Worm (Caenorhabditis elegans) whole organism, L4 larva: ENCODE results near the gene lsy-12.

Source experiments
- F10B5.3 ChIP-seq: sonication (generic microtip); optimal IDR thresholded peaks from 2 replicates; lab custom pipeline; 2016; ENCODE audit warnings: mild to moderate bottlenecking, missing genetic modification characterization, missing compliant biosample characterization
- F44E2.7 ChIP-seq: fragments of 200-800 bp; sonication (Bioruptor generic); IDR thresholded peaks from 2 replicates; pipeline ENCODE4 v2.1.2; 2022; ENCODE audit warnings: missing genetic modification characterization, missing compliant biosample characterization
- F49E8.2 ChIP-seq: sonication (generic microtip); optimal IDR thresholded peaks from 2 replicates; lab custom pipeline; 2016; ENCODE audit warnings: missing compliant biosample characterization, mild to moderate bottlenecking, missing genetic modification characterization, borderline replicate concordance
- T26A8.4 ChIP-seq: fragments of 200-800 bp; sonication (Bioruptor generic); IDR thresholded peaks from 2 replicates; pipeline ENCODE4 v1.3.6; 2022; ENCODE audit warnings: missing genetic modification characterization, missing compliant biosample characterization
- Y48G9A.11 ChIP-seq: fragments of 200-800 bp; sonication (Bioruptor generic); IDR thresholded peaks from 2 replicates; pipeline ENCODE4 v1.3.6; 2022; ENCODE audit warnings: missing genetic modification reagents, missing genetic modification characterization, missing compliant biosample characterization
- Y75B8A.6 ChIP-seq: fragments of 200-800 bp; sonication (Bioruptor generic); IDR thresholded peaks from 2 replicates; pipeline ENCODE4 v1.3.6; 2022; ENCODE audit warnings: missing genetic modification reagents, missing genetic modification characterization, missing compliant biosample characterization
- ZK546.5 ChIP-seq, 2 experiments: sonication (generic microtip); optimal IDR thresholded peaks; 2 replicates each; lab custom pipeline; 2017; ENCODE audit warnings: missing biosample characterization in 2 of 2, missing genetic modification characterization in 2 of 2
- aha-1 ChIP-seq: fragments of 150-350 bp; peaks from one replicate; lab custom pipeline; 2014; ENCODE audit warnings: missing biosample characterization, missing genetic modification characterization
- ama-1 ChIP-seq: fragments of 150-350 bp; optimal IDR thresholded peaks from 2 replicates; lab custom pipeline; 2014; ENCODE audit warnings: inconsistent platforms, mixed read lengths
- ceh-20 ChIP-seq: fragments of 200-800 bp; sonication (Bioruptor generic); IDR thresholded peaks from 2 replicates; pipeline ENCODE4 v1.3.6; 2022; ENCODE audit warnings: missing genetic modification reagents, missing genetic modification characterization, missing compliant biosample characterization
- ces-1 ChIP-seq: fragments of 150-350 bp; sonication (generic microtip); optimal IDR thresholded peaks from 4 replicates; lab custom pipeline; 2014; ENCODE audit warnings: missing biosample characterization, missing genetic modification reagents, missing genetic modification characterization
- dmd-6 ChIP-seq: fragments of 200-800 bp; sonication (Bioruptor generic); IDR thresholded peaks from 2 replicates; pipeline ENCODE4 v1.3.6; 2022; ENCODE audit warnings: missing genetic modification reagents, missing genetic modification characterization, missing compliant biosample characterization
- dmd-8 ChIP-seq: fragments of 200-800 bp; sonication (Bioruptor generic); IDR thresholded peaks from 2 replicates; pipeline ENCODE4 v1.3.6; 2022; ENCODE audit warnings: missing genetic modification characterization, missing compliant biosample characterization
- dmd-9 ChIP-seq: fragments of 200-800 bp; sonication (Bioruptor generic); IDR thresholded peaks from 2 replicates; pipeline ENCODE4 v1.3.6; 2022; ENCODE audit warnings: missing genetic modification reagents, missing genetic modification characterization, missing compliant biosample characterization
- egl-27 ChIP-seq: sonication (generic microtip); optimal IDR thresholded peaks from 3 replicates; lab custom pipeline; 2017; ENCODE audit warnings: missing biosample characterization, missing genetic modification reagents, missing genetic modification characterization
- gei-8 ChIP-seq: fragments of 200-800 bp; sonication (Bioruptor generic); optimal IDR thresholded peaks from 2 replicates; lab custom pipeline; 2018; ENCODE audit warnings: mild to moderate bottlenecking, missing genetic modification characterization, missing compliant biosample characterization
- hmg-1.1 ChIP-seq: fragments of 200-800 bp; sonication (Bioruptor generic); IDR thresholded peaks from 2 replicates; pipeline ENCODE4 v1.3.6; 2022; ENCODE audit warnings: missing genetic modification reagents, missing genetic modification characterization, missing compliant biosample characterization
- jun-1 ChIP-seq: fragments of 150-350 bp; optimal IDR thresholded peaks from 2 replicates; lab custom pipeline; 2014; ENCODE audit warnings: missing biosample characterization, missing genetic modification reagents, missing genetic modification characterization
- lin-1 ChIP-seq: fragments of 200-800 bp; sonication (Bioruptor generic); IDR thresholded peaks from 2 replicates; pipeline ENCODE4 v1.3.6; 2022; ENCODE audit warnings: missing genetic modification reagents, missing genetic modification characterization, missing compliant biosample characterization
- lin-15B ChIP-seq: fragments of 150-350 bp; sonication (generic microtip); optimal IDR thresholded peaks from 3 replicates; lab custom pipeline; 2014; ENCODE audit warnings: missing biosample characterization, missing genetic modification characterization
- mxl-3 ChIP-seq: fragments of 200-800 bp; sonication (Bioruptor generic); optimal IDR thresholded peaks from 2 replicates; lab custom pipeline; 2018; ENCODE audit warnings: mild to moderate bottlenecking, missing genetic modification characterization, missing compliant biosample characterization
- nhr-11 ChIP-seq: fragments of 150-350 bp; optimal IDR thresholded peaks from 2 replicates; lab custom pipeline; 2014; ENCODE audit warnings: missing biosample characterization, missing genetic modification characterization
- nhr-111 ChIP-seq: fragments of 200-800 bp; sonication (Bioruptor generic); optimal IDR thresholded peaks from 2 replicates; lab custom pipeline; 2018; ENCODE audit warnings: mild to moderate bottlenecking, missing genetic modification characterization, missing compliant biosample characterization
- nhr-48 ChIP-seq: sonication (generic microtip); optimal IDR thresholded peaks from 2 replicates; lab custom pipeline; 2016; ENCODE audit warnings: mild to moderate bottlenecking, missing genetic modification characterization, missing compliant biosample characterization
- nhr-6 ChIP-seq: fragments of 150-350 bp; optimal IDR thresholded peaks from 2 replicates; lab custom pipeline; 2014; ENCODE audit warnings: missing biosample characterization, missing genetic modification characterization
- nhr-77 ChIP-seq: fragments of 150-350 bp; optimal IDR thresholded peaks from 2 replicates; lab custom pipeline; 2014; ENCODE audit warnings: missing biosample characterization, missing genetic modification characterization
- pqm-1 ChIP-seq: sonication (generic microtip); optimal IDR thresholded peaks from 2 replicates; lab custom pipeline; 2017; ENCODE audit warnings: missing biosample characterization, missing genetic modification characterization
- rbr-2 ChIP-seq: sonication (generic microtip); optimal IDR thresholded peaks from 2 replicates; lab custom pipeline; 2016; ENCODE audit warnings: missing genotype, missing genetic modification characterization, missing compliant biosample characterization
- saeg-2 ChIP-seq: fragments of 200-800 bp; sonication (Bioruptor generic); IDR thresholded peaks from 2 replicates; pipeline ENCODE4 v1.3.6; 2022; ENCODE audit warnings: missing genetic modification reagents, missing genetic modification characterization, missing compliant biosample characterization
- snpc-1.2 ChIP-seq: fragments of 200-800 bp; sonication (Bioruptor generic); IDR thresholded peaks from 2 replicates; pipeline ENCODE4 v1.3.6; 2022; ENCODE audit warnings: missing genetic modification reagents, missing genetic modification characterization, missing compliant biosample characterization
- tra-1 ChIP-seq: fragments of 200-800 bp; sonication (Bioruptor generic); IDR thresholded peaks from 2 replicates; pipeline ENCODE4 v1.3.6; 2022; ENCODE audit warnings: missing genetic modification reagents, missing genetic modification characterization, missing compliant biosample characterization
- unc-39 ChIP-seq: sonication (generic microtip); optimal IDR thresholded peaks from 2 replicates; lab custom pipeline; 2017; ENCODE audit warnings: missing biosample characterization, missing genetic modification characterization
- unc-62 ChIP-seq, 3 experiments: fragments of 150-350 bp in 1 of 3; sonication (generic microtip); optimal IDR thresholded peaks in 2 of 3; peaks in 1 of 3; 1 replicate in 1 of 3; 2 replicates in 2 of 3; lab custom pipeline; 2014 to 2017; ENCODE audit warnings: missing biosample characterization in 3 of 3, missing genetic modification characterization in 3 of 3, missing genetic modification reagents in 3 of 3, missing genotype in 1 of 3
- zag-1 ChIP-seq: fragments of 150-350 bp; optimal IDR thresholded peaks from 2 replicates; lab custom pipeline; 2014; ENCODE audit warnings: missing biosample characterization, missing genetic modification characterization
- zfp-2 ChIP-seq: sonication (generic microtip); optimal IDR thresholded peaks from 2 replicates; lab custom pipeline; 2016; ENCODE audit warnings: mild to moderate bottlenecking, missing genetic modification characterization, missing compliant biosample characterization
- zip-11 ChIP-seq: fragments of 200-800 bp; sonication (Bioruptor generic); IDR thresholded peaks from 2 replicates; pipeline ENCODE4 v1.3.6; 2022; ENCODE audit warnings: missing genetic modification characterization, missing compliant biosample characterization
- ztf-7 ChIP-seq: fragments of 150-350 bp; optimal IDR thresholded peaks from 2 replicates; lab custom pipeline; 2014; ENCODE audit warnings: missing biosample characterization, missing genetic modification characterization

lsy-12 gene

ce11 chrV:9816390-9816789 lies 43.4 kb downstream of the lsy-12 start, which contains the start of gene sru-31:
Gene sru-31 (plus strand): TSS chrV:9816690.
- TF ChIP-seq pqm-1 (no peak), ama-1 (lab: Kevin White, UChicago) (no peak), saeg-2 (no peak), zfp-2 (tag; lab: Kevin White, UChicago) (no peak), dmd-9 (GFP tag; lab: Robert Waterston, UW) (no peak), unc-39 (tag; lab: Kevin White, UChicago) (no peak), hmg-1.1 (GFP tag; lab: Robert Waterston, UW) (no peak)

- no peak for TF ChIP-seq dmd-6 (GFP tag; lab: Robert Waterston, UW)
- TF ChIP-seq dmd-8 (GFP tag; lab: Robert Waterston, UW): no peak
- TF ChIP-seq ceh-20 (GFP tag; lab: Robert Waterston, UW): no peak
- TF ChIP-seq nhr-6 (tag; lab: Kevin White, UChicago): no peak
- TF ChIP-seq lin-1 (GFP tag; lab: Robert Waterston, UW): no peak
- no peak for TF ChIP-seq jun-1 (tag; lab: Kevin White, UChicago)
- TF ChIP-seq ces-1 (GFP tag; lab: Kevin White, UChicago): no peak
- no peak for TF ChIP-seq ama-1 (lab: Kevin White, UChicago)
- no peak for TF ChIP-seq nhr-111 (GFP tag; lab: Kevin White, UChicago)
- no peak for TF ChIP-seq zip-11 (GFP tag; lab: Robert Waterston, UW)
- TF ChIP-seq ZK546.5 (tag; optimal IDR thresholded peaks at IDR 0.05; lab: Kevin White, UChicago): no peak
- TF ChIP-seq egl-27 (tag; lab: Kevin White, UChicago): no peak
- TF ChIP-seq rbr-2 (tag; lab: Kevin White, UChicago): no peak
- no peak for TF ChIP-seq Y75B8A.6 (GFP tag; lab: Robert Waterston, UW)
- TF ChIP-seq nhr-11: no peak
- TF ChIP-seq mxl-3 (GFP tag; lab: Kevin White, UChicago): no peak
Observed at ce11 chrV:9813527-9813926, 46.2 kb downstream of the lsy-12 start, which contains the start of gene sru-30. Gene sru-30 (plus strand): TSS chrV:9813827.

- TF ChIP-seq aha-1 (peak; percentile 93), lin-15B (tag; lab: Kevin White, UChicago) (no peak), nhr-77 (tag; lab: Kevin White, UChicago) (no peak), zip-11 (GFP tag; lab: Robert Waterston, UW) (no peak), dmd-9 (GFP tag; lab: Robert Waterston, UW) (no peak)
Observed at ce11 chrV:9812216-9812615, 47.5 kb downstream of the lsy-12 start.

ce11 chrV:9811154-9811553 lies 48.6 kb downstream of the lsy-12 start, which contains the start of gene sru-29:
Gene sru-29 (plus strand): TSS chrV:9811454.
- TF ChIP-seq snpc-1.2 (GFP tag; lab: Robert Waterston, UW) (no peak), ces-1 (GFP tag; lab: Kevin White, UChicago) (no peak), tra-1 (no peak), unc-62 (GFP tag; optimal IDR thresholded peaks at IDR 0.05 in 1 of 2; lab: Kevin White, UChicago) (no peak), unc-62 (tag; optimal IDR thresholded peaks at IDR 0.05; lab: Kevin White, UChicago) (no peak), nhr-6 (tag; lab: Kevin White, UChicago) (no peak), F49E8.2 (tag; lab: Kevin White, UChicago) (no peak), T26A8.4 (no peak), nhr-48 (no peak), zag-1 (tag; lab: Kevin White, UChicago) (no peak), nhr-111 (GFP tag; lab: Kevin White, UChicago) (no peak), Y48G9A.11 (GFP tag; lab: Robert Waterston, UW) (no peak), dmd-8 (GFP tag; lab: Robert Waterston, UW) (no peak), egl-27 (tag; lab: Kevin White, UChicago) (no peak), gei-8 (GFP tag; lab: Kevin White, UChicago) (no peak), F44E2.7 (GFP tag; lab: Robert Waterston, UW) (no peak), F10B5.3 (tag; lab: Kevin White, UChicago) (no peak), ztf-7 (no peak)
